Fruit fly (Drosophila melanogaster): ENCODE results near the gene Pgcl.

DNA sequence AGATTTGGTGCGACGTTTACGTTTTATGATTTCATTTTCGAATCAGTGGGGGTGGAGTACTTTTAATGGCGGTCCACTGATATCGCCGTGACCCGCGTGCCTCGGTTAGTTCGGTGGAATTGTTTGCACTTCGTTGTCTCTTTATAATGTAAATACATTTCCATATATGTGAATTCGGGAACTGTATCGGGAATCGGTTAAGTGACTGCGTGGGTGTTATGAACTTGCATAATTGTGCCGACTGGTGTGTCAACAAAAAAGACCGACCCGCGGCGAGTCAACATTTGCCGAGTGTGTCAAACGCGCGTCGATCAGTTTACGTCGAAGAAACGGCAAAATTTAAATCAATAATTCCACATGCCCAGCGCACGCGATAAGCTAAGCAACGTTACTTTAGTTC is 13.9 kb downstream of the Pgcl start:
- TF ChIP-seq pan (optimal IDR thresholded peaks at IDR 0.05) (no peak), Rel (GFP tag; optimal IDR thresholded peaks at IDR 0.05) (no peak), Rel (tag; optimal IDR thresholded peaks at IDR 0.05) (no peak), h (GFP tag; optimal IDR thresholded peaks at IDR 0.05) (no peak), dl (GFP tag; optimal IDR thresholded peaks at IDR 0.05; ENCODE audit: insufficient read depth in 1 of 2, partially characterized antibody in 2 of 2) (no peak), usp (GFP tag; optimal IDR thresholded peaks at IDR 0.05) (no peak), Myc (optimal IDR thresholded peaks at IDR 0.05) (no peak), ey (GFP tag; optimal IDR thresholded peaks at IDR 0.05) (no peak), Dfd (GFP tag; optimal IDR thresholded peaks at IDR 0.05) (no peak), br (GFP tag; optimal IDR thresholded peaks at IDR 0.05) (no peak), Dif (GFP tag; optimal IDR thresholded peaks at IDR 0.05; ENCODE audit: partially characterized antibody) (no peak), tai (GFP tag; optimal IDR thresholded peaks at IDR 0.05) (no peak)

Measured in whole organism, wandering third instar larva.